Fruit fly (Drosophila melanogaster) whole organism, embryonic: ENCODE measurements around the gene CG42541.

Experiments used
- Aef1 ChIP-seq: fragments of 200-800 bp; sonication (Bioruptor generic); IDR thresholded peaks from 3 replicates; pipeline ENCODE4 v1.3.6; 2022; ENCODE audit warnings: missing biosample characterization, missing genetic modification characterization
- CG10654 ChIP-seq: fragments of 200-800 bp; sonication (Bioruptor generic); optimal IDR thresholded peaks from 2 replicates; lab custom pipeline; 2016; ENCODE audit warnings: missing biosample characterization, missing genetic modification characterization
- CG12104 ChIP-seq: fragments of 200-800 bp; sonication (Bioruptor generic); optimal IDR thresholded peaks from 3 replicates; lab custom pipeline; 2016; ENCODE audit warnings: missing biosample characterization, missing genetic modification characterization
- CG12391 ChIP-seq: fragments of 200-800 bp; sonication (Bioruptor generic); optimal IDR thresholded peaks from 3 replicates; lab custom pipeline; 2018; ENCODE audit warnings: missing biosample characterization, mild to moderate bottlenecking, missing genetic modification characterization, moderate library complexity
- CG13123 ChIP-seq: fragments of 200-800 bp; sonication (Bioruptor generic); optimal IDR thresholded peaks from 2 replicates; lab custom pipeline; 2016; ENCODE audit warnings: missing biosample characterization, missing genetic modification characterization
- CG13775 ChIP-seq: fragments of 200-800 bp; sonication (Bioruptor generic); optimal IDR thresholded peaks from 3 replicates; lab custom pipeline; 2017; ENCODE audit warnings: missing biosample characterization, mild to moderate bottlenecking, missing genetic modification characterization
- CG15011 ChIP-seq: fragments of 200-800 bp; sonication (Bioruptor generic); optimal IDR thresholded peaks from 3 replicates; lab custom pipeline; 2018; ENCODE audit warnings: missing biosample characterization, mild to moderate bottlenecking, missing genetic modification characterization
- CG1603 ChIP-seq: fragments of 200-800 bp; sonication (Bioruptor generic); optimal IDR thresholded peaks from 2 replicates; lab custom pipeline; 2019; ENCODE audit warnings: missing biosample characterization, mild to moderate bottlenecking, missing genetic modification characterization, moderate library complexity
- CG17385 ChIP-seq: fragments of 200-800 bp; sonication (Bioruptor generic); optimal IDR thresholded peaks from 3 replicates; lab custom pipeline; 2018; ENCODE audit warnings: missing biosample characterization, mild to moderate bottlenecking, missing genetic modification characterization
- CG18599 ChIP-seq: fragments of 200-800 bp; sonication (Bioruptor generic); optimal IDR thresholded peaks from 3 replicates; lab custom pipeline; 2017; ENCODE audit warnings: missing biosample characterization, missing genetic modification characterization, mild to moderate bottlenecking, moderate library complexity, missing genetic modification reagents
- CG30020 ChIP-seq: fragments of 200-800 bp; optimal IDR thresholded peaks from 2 replicates; lab custom pipeline; 2019; ENCODE audit warnings: missing biosample characterization, mild to moderate bottlenecking, missing genetic modification characterization, moderate library complexity
- CG3065 ChIP-seq: fragments of 200-800 bp; sonication (Bioruptor generic); optimal IDR thresholded peaks from 2 replicates; lab custom pipeline; 2016; ENCODE audit warnings: missing biosample characterization, missing genetic modification characterization
- CG33557 ChIP-seq: fragments of 200-800 bp; sonication (Bioruptor generic); optimal IDR thresholded peaks from 2 replicates; lab custom pipeline; 2019; ENCODE audit warnings: missing biosample characterization, mild to moderate bottlenecking, missing genetic modification characterization, moderate library complexity
- CG4360 ChIP-seq: fragments of 200-800 bp; sonication (Bioruptor generic); IDR thresholded peaks from 2 replicates; pipeline ENCODE4 v1.3.6; 2022; ENCODE audit warnings: missing biosample characterization, missing genetic modification characterization
- CG5953 ChIP-seq: fragments of 200-800 bp; sonication (Bioruptor generic); IDR thresholded peaks from 2 replicates; pipeline ENCODE4 v1.3.6; 2022; ENCODE audit warnings: missing biosample characterization, missing genetic modification characterization
- CG6175 ChIP-seq: fragments of 200-800 bp; sonication (Bioruptor generic); IDR thresholded peaks from 3 replicates; pipeline ENCODE4 v1.3.6; 2022; ENCODE audit warnings: missing biosample characterization, missing genetic modification characterization
- CG6854 ChIP-seq: fragments of 200-800 bp; sonication (Bioruptor generic); optimal IDR thresholded peaks from 3 replicates; lab custom pipeline; 2017; ENCODE audit warnings: missing biosample characterization, mild to moderate bottlenecking, missing genetic modification characterization
- CG9437 ChIP-seq: fragments of 200-800 bp; sonication (Bioruptor generic); optimal IDR thresholded peaks from 2 replicates; lab custom pipeline; 2018; ENCODE audit warnings: missing biosample characterization, mild to moderate bottlenecking, missing genetic modification characterization
- Chrac-16 ChIP-seq: fragments of 200-800 bp; sonication (Bioruptor generic); optimal IDR thresholded peaks from 3 replicates; lab custom pipeline; 2016; ENCODE audit warnings: missing biosample characterization, missing genetic modification characterization
- CoRest ChIP-seq: fragments of 200-800 bp; sonication (Bioruptor generic); optimal IDR thresholded peaks from 3 replicates; lab custom pipeline; 2018; ENCODE audit warnings: missing biosample characterization, mild to moderate bottlenecking, missing genetic modification characterization, moderate library complexity
- D19A ChIP-seq: fragments of 200-800 bp; optimal IDR thresholded peaks from 3 replicates; lab custom pipeline; 2019; ENCODE audit warnings: missing biosample characterization, mild to moderate bottlenecking, missing genetic modification characterization, moderate library complexity
- Eip74EF ChIP-seq, 2 experiments: fragments of 200-800 bp in 1 of 2; fragments of >200 bp in 1 of 2; sonication (Bioruptor generic) in 1 of 2; optimal IDR thresholded peaks; 2 replicates each; lab custom pipeline; 2017 to 2019; ENCODE audit warnings: missing biosample characterization in 2 of 2, missing genetic modification characterization in 2 of 2, mild to moderate bottlenecking in 1 of 2, moderate library complexity in 1 of 2
- Ets97D ChIP-seq: fragments of 200-800 bp; sonication (Bioruptor generic); optimal IDR thresholded peaks from 3 replicates; lab custom pipeline; 2016; ENCODE audit warnings: missing biosample characterization, missing genetic modification characterization
- HHEX ChIP-seq: fragments of 200-800 bp; sonication (Bioruptor generic); optimal IDR thresholded peaks from 3 replicates; lab custom pipeline; 2017; ENCODE audit warnings: missing biosample characterization, mild to moderate bottlenecking, missing genetic modification characterization, missing genetic modification reagents
- HLH4C ChIP-seq: fragments of 200-800 bp; sonication (Bioruptor generic); IDR thresholded peaks from 3 replicates; pipeline ENCODE4 v1.3.6; 2022; ENCODE audit warnings: missing biosample characterization, missing genetic modification characterization; ENCODE audit not compliant: partially characterized antibody
- HmgZ ChIP-seq: fragments of 200-800 bp; sonication (Bioruptor generic); optimal IDR thresholded peaks from 2 replicates; lab custom pipeline; 2018; ENCODE audit warnings: missing biosample characterization, mild to moderate bottlenecking, missing genetic modification characterization
- MESR4 ChIP-seq: fragments of 200-800 bp; sonication (Bioruptor generic); optimal IDR thresholded peaks from 2 replicates; lab custom pipeline; 2018; ENCODE audit warnings: missing biosample characterization, mild to moderate bottlenecking, missing genetic modification characterization, moderate library complexity
- Mrtf ChIP-seq: fragments of 200-800 bp; sonication (Bioruptor generic); IDR thresholded peaks from 3 replicates; pipeline ENCODE4 v1.3.6; 2022; ENCODE audit warnings: missing biosample characterization, missing genetic modification characterization
- NFAT ChIP-seq: fragments of 200-800 bp; sonication (Bioruptor generic); IDR thresholded peaks from 2 replicates; pipeline ENCODE4 v1.3.6; 2022; ENCODE audit warnings: missing biosample characterization, missing genetic modification characterization
- Neu2 ChIP-seq: fragments of 200-800 bp; sonication (Bioruptor generic); optimal IDR thresholded peaks from 3 replicates; lab custom pipeline; 2016; ENCODE audit warnings: missing biosample characterization, missing genetic modification characterization, borderline replicate concordance
- Opbp ChIP-seq: fragments of 200-800 bp; sonication (Bioruptor generic); IDR thresholded peaks from 3 replicates; pipeline ENCODE4 v1.3.6; 2022; ENCODE audit warnings: missing biosample characterization, missing genetic modification characterization; ENCODE audit not compliant: partially characterized antibody
- ac ChIP-seq: fragments of 200-800 bp; sonication (Bioruptor generic); optimal IDR thresholded peaks from 3 replicates; lab custom pipeline; 2017; ENCODE audit warnings: missing biosample characterization, mild to moderate bottlenecking, missing genetic modification characterization
- ash1 ChIP-seq: fragments of 200-800 bp; sonication (Bioruptor generic); optimal IDR thresholded peaks from 2 replicates; lab custom pipeline; 2018; ENCODE audit warnings: missing biosample characterization, mild to moderate bottlenecking, missing genetic modification characterization
- chif ChIP-seq, 2 experiments: fragments of 200-800 bp; sonication (Bioruptor generic); optimal IDR thresholded peaks; 3 replicates each; lab custom pipeline; 2016; ENCODE audit warnings: missing biosample characterization in 2 of 2, missing genetic modification characterization in 2 of 2
- ci ChIP-seq: fragments of 200-800 bp; sonication (Bioruptor generic); IDR thresholded peaks from 3 replicates; pipeline ENCODE4 v1.3.6; 2022; ENCODE audit warnings: missing biosample characterization, missing genetic modification characterization
- croc ChIP-seq: fragments of 200-800 bp; sonication (Bioruptor generic); conservative IDR thresholded peaks from 3 replicates; pipeline ENCODE4 v1.3.6; 2022; ENCODE audit warnings: missing biosample characterization, missing genetic modification characterization
- crol ChIP-seq: fragments of 200-800 bp; sonication (Bioruptor generic); IDR thresholded peaks from 2 replicates; pipeline ENCODE4 v1.3.6; 2022; ENCODE audit warnings: missing biosample characterization, missing genetic modification characterization
- fd3F ChIP-seq: fragments of 200-800 bp; sonication (Bioruptor generic); optimal IDR thresholded peaks from 2 replicates; lab custom pipeline; 2018; ENCODE audit warnings: missing biosample characterization, mild to moderate bottlenecking, missing genetic modification characterization, moderate library complexity
- gce ChIP-seq: fragments of 200-800 bp; sonication (Bioruptor generic); IDR thresholded peaks from 3 replicates; pipeline ENCODE4 v1.3.6; 2022; ENCODE audit warnings: missing biosample characterization, missing genetic modification characterization
- grau ChIP-seq: fragments of 200-800 bp; optimal IDR thresholded peaks from 3 replicates; lab custom pipeline; 2019; ENCODE audit warnings: missing biosample characterization, mild to moderate bottlenecking, missing genetic modification characterization, moderate library complexity
- knrl ChIP-seq: fragments of 200-800 bp; sonication (Bioruptor generic); IDR thresholded peaks from 3 replicates; pipeline ENCODE4 v1.3.6; 2022; ENCODE audit warnings: missing biosample characterization, missing genetic modification characterization; ENCODE audit not compliant: partially characterized antibody
- lilli ChIP-seq: fragments of 200-800 bp; sonication (Bioruptor generic); optimal IDR thresholded peaks from 3 replicates; lab custom pipeline; 2016; ENCODE audit warnings: missing biosample characterization, missing genetic modification characterization
- otp ChIP-seq: fragments of 200-800 bp; sonication (Bioruptor generic); IDR thresholded peaks from 3 replicates; pipeline ENCODE4, ENCODE4 v1.3.6; 2022; ENCODE audit warnings: missing biosample characterization, missing genetic modification characterization
- pros ChIP-seq: fragments of 200-800 bp; sonication (Bioruptor generic); optimal IDR thresholded peaks from 3 replicates; lab custom pipeline; 2019; ENCODE audit warnings: missing biosample characterization, mild to moderate bottlenecking, missing genetic modification characterization, moderate library complexity
- ranshi ChIP-seq: fragments of 200-800 bp; sonication (Bioruptor generic); IDR thresholded peaks from 2 replicates; pipeline ENCODE4 v1.3.6; 2022; ENCODE audit warnings: missing biosample characterization, missing genetic modification characterization
- schlank ChIP-seq: fragments of 200-800 bp; sonication (Bioruptor generic); optimal IDR thresholded peaks from 2 replicates; lab custom pipeline; 2018; ENCODE audit warnings: missing biosample characterization, mild to moderate bottlenecking, missing genetic modification characterization
- sens ChIP-seq: fragments of 200-800 bp; sonication (Bioruptor generic); peaks from one replicate; lab custom pipeline; 2016; ENCODE audit warnings: missing biosample characterization, missing genetic modification characterization
- tin ChIP-seq: fragments of 200-800 bp; sonication (Bioruptor generic); optimal IDR thresholded peaks from 3 replicates; lab custom pipeline; 2016; ENCODE audit warnings: missing biosample characterization, missing genetic modification characterization

CG42541 gene

dm6 chrX:3845340-3846161 is 84.8 kb downstream of the CG42541 start (continued):
- peak; percentile 34 for TF ChIP-seq HHEX (GFP tag; lab: Kevin White, UChicago)
- peak; percentile 23 for TF ChIP-seq ac (GFP tag; lab: Kevin White, UChicago)
- peak; percentile 47 for TF ChIP-seq CG18599 (GFP tag; lab: Kevin White, UChicago)
- TF ChIP-seq CG1603 (tag; lab: Kevin White, UChicago) = no peak
- TF ChIP-seq pros = peak; percentile 96
- no peak for TF ChIP-seq CG12391
- peak; percentile 38 for TF ChIP-seq CG33557
- no peak for TF ChIP-seq MESR4 (GFP tag; lab: Kevin White, UChicago)
- TF ChIP-seq Aef1 = no peak
- TF ChIP-seq CG3065 (GFP tag; lab: Kevin White, UChicago) = no peak
- TF ChIP-seq NFAT (GFP tag; lab: Robert Waterston, UW) = no peak
- no peak for TF ChIP-seq Eip74EF (GFP tag; optimal IDR thresholded peaks at IDR 0.05; lab: Kevin White, UChicago)
- TF ChIP-seq crol (GFP tag; lab: Robert Waterston, UW) = no peak
- TF ChIP-seq ci (GFP tag; lab: Robert Waterston, UW) = peak; percentile 75; the same call in 2 of the 3 replicates
- no peak for TF ChIP-seq tin (GFP tag; lab: Kevin White, UChicago)
- TF ChIP-seq Mrtf = no peak
- TF ChIP-seq CG6175 = no peak
- no peak for TF ChIP-seq CoRest (tag; lab: Kevin White, UChicago)
- no peak for TF ChIP-seq knrl (GFP tag; lab: Robert Waterston, UW)
- no peak for TF ChIP-seq ranshi (GFP tag; lab: Robert Waterston, UW)
- TF ChIP-seq chif (GFP tag; optimal IDR thresholded peaks at IDR 0.05; lab: Kevin White, UChicago) = peak in 1 of 2 experiments; percentile 20
- peak; percentile 27 for TF ChIP-seq CG17385
- no peak for TF ChIP-seq CG4360 (GFP tag; lab: Robert Waterston, UW)
- TF ChIP-seq Neu2 = no peak
- peak; percentile 89 for TF ChIP-seq sens (GFP tag; lab: Kevin White, UChicago)
- TF ChIP-seq HLH4C (GFP tag; lab: Robert Waterston, UW) = no peak
- TF ChIP-seq CG13775 (GFP tag; lab: Kevin White, UChicago) = no peak
- peak; percentile 56 for TF ChIP-seq CG6854
- TF ChIP-seq HmgZ = peak; percentile 29
- TF ChIP-seq CG5953 (GFP tag; lab: Robert Waterston, UW) = 0 out of 2 replicates have a peak, but pooled peaks have one; percentile 4
- no peak for TF ChIP-seq CG13123 (GFP tag; lab: Kevin White, UChicago)
- no peak for TF ChIP-seq fd3F (GFP tag; lab: Kevin White, UChicago)
- no peak for TF ChIP-seq gce (GFP tag; lab: Robert Waterston, UW)
- no peak for TF ChIP-seq ash1 (GFP tag; lab: Kevin White, UChicago)
- no peak for TF ChIP-seq lilli (GFP tag; lab: Kevin White, UChicago)
- TF ChIP-seq CG10654 = no peak
- no peak for TF ChIP-seq CG9437
- no peak for TF ChIP-seq Opbp (GFP tag; lab: Robert Waterston, UW)
- TF ChIP-seq schlank (tag; lab: Kevin White, UChicago) = no peak
- no peak for TF ChIP-seq grau (tag; lab: Kevin White, UChicago)
- no peak for TF ChIP-seq CG30020 (tag; lab: Kevin White, UChicago)
- TF ChIP-seq Chrac-16 (GFP tag; lab: Kevin White, UChicago) = no peak
- TF ChIP-seq CG15011 (GFP tag; lab: Kevin White, UChicago) = no peak
- TF ChIP-seq CG12104 = no peak
- no peak for TF ChIP-seq croc (GFP tag; lab: Robert Waterston, UW)
- no peak for TF ChIP-seq D19A (tag; lab: Kevin White, UChicago)
- TF ChIP-seq Ets97D (GFP tag; lab: Kevin White, UChicago) = no peak
- no peak for TF ChIP-seq otp (GFP tag; lab: Robert Waterston, UW)
